Fruit fly (Drosophila melanogaster) whole organism, embryonic: ENCODE measurements around the gene Vps2.

Experiments used
- Adf1 ChIP-seq: fragments of 200-800 bp; sonication (Bioruptor generic); IDR thresholded peaks from 2 replicates; pipeline ENCODE4 v1.3.6; 2022; ENCODE audit warnings: missing biosample characterization, missing genetic modification characterization
- Atf3 ChIP-seq: fragments of 200-800 bp; sonication (Bioruptor generic); optimal IDR thresholded peaks from 3 replicates; lab custom pipeline; 2016; ENCODE audit warnings: missing biosample characterization, missing genetic modification characterization
- CG10274 ChIP-seq: fragments of 200-800 bp; sonication (Bioruptor generic); optimal IDR thresholded peaks from 3 replicates; lab custom pipeline; 2017; ENCODE audit warnings: missing biosample characterization, mild to moderate bottlenecking, missing genetic modification characterization
- CG11093 ChIP-seq: fragments of 200-800 bp; sonication (Bioruptor generic); IDR thresholded peaks from 3 replicates; pipeline ENCODE4 v1.3.6; 2022; ENCODE audit warnings: missing biosample characterization, missing genetic modification characterization
- CG11398 ChIP-seq: fragments of 200-800 bp; sonication (Bioruptor generic); optimal IDR thresholded peaks from 2 replicates; lab custom pipeline; 2016; ENCODE audit warnings: missing biosample characterization, missing genetic modification characterization
- CG12391 ChIP-seq: fragments of 200-800 bp; sonication (Bioruptor generic); optimal IDR thresholded peaks from 3 replicates; lab custom pipeline; 2018; ENCODE audit warnings: missing biosample characterization, mild to moderate bottlenecking, missing genetic modification characterization, moderate library complexity
- CG12744 ChIP-seq: fragments of 200-800 bp; sonication (Bioruptor generic); optimal IDR thresholded peaks from 2 replicates; lab custom pipeline; 2016; ENCODE audit warnings: missing biosample characterization, missing genetic modification characterization
- CG14860 ChIP-seq: fragments of 200-800 bp; sonication (Bioruptor generic); IDR thresholded peaks from 3 replicates; pipeline ENCODE4 v1.3.6; 2022; ENCODE audit warnings: missing biosample characterization, missing genetic modification characterization; ENCODE audit not compliant: partially characterized antibody
- CG1529 ChIP-seq: fragments of 200-800 bp; sonication (Bioruptor generic); optimal IDR thresholded peaks from 3 replicates; lab custom pipeline; 2018; ENCODE audit warnings: missing biosample characterization, missing genetic modification characterization
- CG15479 ChIP-seq: fragments of 200-800 bp; sonication (Bioruptor generic); optimal IDR thresholded peaks from 3 replicates; lab custom pipeline; 2019; ENCODE audit warnings: missing biosample characterization, mild to moderate bottlenecking, missing genetic modification characterization, moderate library complexity
- CG15696 ChIP-seq: fragments of 200-800 bp; sonication (Bioruptor generic); optimal IDR thresholded peaks from 2 replicates; lab custom pipeline; 2019; ENCODE audit warnings: missing biosample characterization, mild to moderate bottlenecking, missing genetic modification characterization, moderate library complexity
- CG16813 ChIP-seq: fragments of 200-800 bp; sonication (Bioruptor generic); IDR thresholded peaks from 3 replicates; pipeline ENCODE4 v1.3.6; 2022; ENCODE audit warnings: missing biosample characterization, missing genetic modification characterization; ENCODE audit not compliant: partially characterized antibody
- CG17186 ChIP-seq: fragments of 200-800 bp; sonication (Bioruptor generic); optimal IDR thresholded peaks from 3 replicates; lab custom pipeline; 2017; ENCODE audit warnings: missing biosample characterization, missing genetic modification reagents, missing genetic modification characterization
- CG31365 ChIP-seq: fragments of 200-800 bp; sonication (Bioruptor generic); optimal IDR thresholded peaks from 2 replicates; lab custom pipeline; 2018; ENCODE audit warnings: missing biosample characterization, mild to moderate bottlenecking, missing genetic modification characterization
- CG32532 ChIP-seq: fragments of 200-800 bp; sonication (Bioruptor generic); IDR thresholded peaks from 2 replicates; pipeline ENCODE4 v1.3.6; 2022; ENCODE audit warnings: missing biosample characterization, missing genetic modification characterization
- CG32767 ChIP-seq: fragments of 200-800 bp; sonication (Bioruptor generic); IDR thresholded peaks from 2 replicates; pipeline ENCODE4 v1.3.6; 2022; ENCODE audit warnings: missing biosample characterization, missing genetic modification characterization
- CG3281 ChIP-seq: fragments of 200-800 bp; sonication (Bioruptor generic); optimal IDR thresholded peaks from 3 replicates; lab custom pipeline; 2017; ENCODE audit warnings: missing biosample characterization, mild to moderate bottlenecking, missing genetic modification characterization
- CG4617 ChIP-seq: fragments of 200-800 bp; sonication (Bioruptor generic); optimal IDR thresholded peaks from 3 replicates; lab custom pipeline; 2016; ENCODE audit warnings: missing biosample characterization, missing genetic modification characterization, borderline replicate concordance
- CG5180 ChIP-seq: fragments of 200-800 bp; sonication (Bioruptor generic); optimal IDR thresholded peaks from 3 replicates; lab custom pipeline; 2017; ENCODE audit warnings: missing biosample characterization, missing genetic modification characterization, mild to moderate bottlenecking, moderate library complexity, missing genetic modification reagents
- CG8478 ChIP-seq: fragments of >200 bp; optimal IDR thresholded peaks from 2 replicates; lab custom pipeline; 2018
- CG9609 ChIP-seq: fragments of 200-800 bp; sonication (Bioruptor generic); optimal IDR thresholded peaks from 3 replicates; lab custom pipeline; 2016; ENCODE audit warnings: missing biosample characterization, missing genetic modification characterization
- CG9932 ChIP-seq: fragments of 200-800 bp; sonication (Bioruptor generic); IDR thresholded peaks from 2 replicates; pipeline ENCODE4 v1.3.6; 2022; ENCODE audit warnings: missing biosample characterization, missing genetic modification characterization
- CkIIα-i1 ChIP-seq: fragments of 200-800 bp; sonication (Bioruptor generic); IDR thresholded peaks from 2 replicates; pipeline ENCODE4 v1.3.6; 2022; ENCODE audit warnings: missing biosample characterization, missing genetic modification characterization
- Gsc ChIP-seq: fragments of 200-800 bp; sonication (Bioruptor generic); IDR thresholded peaks from 2 replicates; pipeline ENCODE4 v1.3.6; 2022; ENCODE audit warnings: missing biosample characterization, missing genetic modification characterization
- Gug ChIP-seq: fragments of 200-800 bp; sonication (Bioruptor generic); IDR thresholded peaks from 4 replicates; pipeline ENCODE4 v1.3.6; 2022; ENCODE audit warnings: missing biosample characterization, missing genetic modification characterization
- HLH3B ChIP-seq: fragments of 200-800 bp; sonication (Bioruptor generic); IDR thresholded peaks from 2 replicates; pipeline ENCODE4 v1.3.6; 2022; ENCODE audit warnings: missing biosample characterization, missing genetic modification characterization
- Hmx ChIP-seq: fragments of 200-800 bp; sonication (Bioruptor generic); optimal IDR thresholded peaks from 2 replicates; lab custom pipeline; 2016; ENCODE audit warnings: missing biosample characterization, missing genetic modification characterization
- Optix ChIP-seq: fragments of 200-800 bp; sonication (Bioruptor generic); IDR thresholded peaks from 3 replicates; pipeline ENCODE4 v1.3.6; 2022; ENCODE audit warnings: missing biosample characterization, missing genetic modification characterization
- Rx ChIP-seq: fragments of 200-800 bp; sonication (Bioruptor generic); IDR thresholded peaks from 2 replicates; pipeline ENCODE4 v1.3.6; 2022; ENCODE audit warnings: missing biosample characterization, missing genetic modification characterization
- Scr ChIP-seq: fragments of 200-800 bp; sonication (Bioruptor generic); IDR thresholded peaks from 2 replicates; pipeline ENCODE4 v1.3.6; 2022; ENCODE audit warnings: missing biosample characterization, missing genetic modification characterization; ENCODE audit not compliant: partially characterized antibody
- Sox100B ChIP-seq: fragments of 200-800 bp; sonication (Bioruptor generic); optimal IDR thresholded peaks from 3 replicates; lab custom pipeline; 2018; ENCODE audit warnings: missing biosample characterization, mild to moderate bottlenecking, missing genetic modification characterization
- Xbp1 ChIP-seq: fragments of 200-800 bp; sonication (Bioruptor generic); optimal IDR thresholded peaks from 3 replicates; lab custom pipeline; 2016; ENCODE audit warnings: missing biosample characterization, mild to moderate bottlenecking, missing genetic modification characterization
- ara ChIP-seq: fragments of 200-800 bp; sonication (Bioruptor generic); IDR thresholded peaks from 2 replicates; pipeline ENCODE4 v1.3.6; 2022; ENCODE audit warnings: missing biosample characterization, missing genetic modification characterization
- bigmax ChIP-seq: fragments of 200-800 bp; sonication (Bioruptor generic); optimal IDR thresholded peaks from 2 replicates; lab custom pipeline; 2018; ENCODE audit warnings: missing biosample characterization, mild to moderate bottlenecking, missing genetic modification characterization
- caup ChIP-seq: fragments of 200-800 bp; sonication (Bioruptor generic); optimal IDR thresholded peaks from 3 replicates; lab custom pipeline; 2017; ENCODE audit warnings: missing biosample characterization, mild to moderate bottlenecking, missing genetic modification characterization, moderate library complexity; ENCODE audit not compliant: severe bottlenecking
- chinmo ChIP-seq: fragments of 200-800 bp; sonication (Bioruptor generic); IDR thresholded peaks from 4 replicates; pipeline ENCODE4 v1.3.6; 2022; ENCODE audit warnings: missing biosample characterization, missing genetic modification characterization; ENCODE audit not compliant: partially characterized antibody
- ci ChIP-seq: fragments of 200-800 bp; sonication (Bioruptor generic); IDR thresholded peaks from 3 replicates; pipeline ENCODE4 v1.3.6; 2022; ENCODE audit warnings: missing biosample characterization, missing genetic modification characterization
- da ChIP-seq: fragments of 200-800 bp; sonication (Bioruptor generic); optimal IDR thresholded peaks from 2 replicates; lab custom pipeline; 2016; ENCODE audit warnings: missing biosample characterization, missing genetic modification characterization
- dati ChIP-seq: fragments of 200-800 bp; sonication (Bioruptor generic); IDR thresholded peaks from 2 replicates; pipeline ENCODE4 v1.3.6; 2022; ENCODE audit warnings: missing biosample characterization, missing genetic modification characterization
- dimm ChIP-seq: fragments of 200-800 bp; sonication (Bioruptor generic); IDR thresholded peaks from 2 replicates; pipeline ENCODE4 v1.3.6; 2022; ENCODE audit warnings: missing biosample characterization, missing genetic modification characterization
- disco-r ChIP-seq: fragments of 200-800 bp; sonication (Bioruptor generic); optimal IDR thresholded peaks from 2 replicates; lab custom pipeline; 2016; ENCODE audit warnings: missing biosample characterization, missing genetic modification characterization
- dm ChIP-seq: fragments of 200-800 bp; sonication (Bioruptor generic); optimal IDR thresholded peaks from 3 replicates; lab custom pipeline; 2016; ENCODE audit warnings: missing biosample characterization, missing genetic modification characterization
- dysf ChIP-seq: fragments of 200-800 bp; sonication (Bioruptor generic); IDR thresholded peaks from 3 replicates; pipeline ENCODE4 v1.3.6; 2022; ENCODE audit warnings: missing biosample characterization, missing genetic modification characterization
- gcm ChIP-seq: fragments of 200-800 bp; sonication (Bioruptor generic); optimal IDR thresholded peaks from 2 replicates; lab custom pipeline; 2019; ENCODE audit warnings: missing biosample characterization, mild to moderate bottlenecking, missing genetic modification characterization, moderate library complexity
- ind ChIP-seq: fragments of 200-800 bp; sonication (Bioruptor generic); optimal IDR thresholded peaks from 3 replicates; lab custom pipeline; 2016; ENCODE audit warnings: missing biosample characterization, missing genetic modification characterization
- inv ChIP-seq: fragments of 200-800 bp; sonication (Bioruptor generic); IDR thresholded peaks from 2 replicates; pipeline ENCODE4 v1.3.6; 2022; ENCODE audit warnings: missing biosample characterization, missing genetic modification characterization; ENCODE audit not compliant: partially characterized antibody
- otp ChIP-seq: fragments of 200-800 bp; sonication (Bioruptor generic); IDR thresholded peaks from 3 replicates; pipeline ENCODE4, ENCODE4 v1.3.6; 2022; ENCODE audit warnings: missing biosample characterization, missing genetic modification characterization
- pros ChIP-seq: fragments of 200-800 bp; sonication (Bioruptor generic); optimal IDR thresholded peaks from 3 replicates; lab custom pipeline; 2019; ENCODE audit warnings: missing biosample characterization, mild to moderate bottlenecking, missing genetic modification characterization, moderate library complexity
- row ChIP-seq: fragments of 200-800 bp; sonication (Bioruptor generic); IDR thresholded peaks from 3 replicates; pipeline ENCODE4 v1.3.6; 2022; ENCODE audit warnings: missing biosample characterization, missing genetic modification characterization
- vfl ChIP-seq: fragments of 200-800 bp; sonication (Bioruptor generic); optimal IDR thresholded peaks from 2 replicates; lab custom pipeline; 2016; ENCODE audit warnings: missing biosample characterization, missing genetic modification characterization
- wdn ChIP-seq: fragments of 200-800 bp; sonication (Bioruptor generic); IDR thresholded peaks from 2 replicates; pipeline ENCODE4 v1.3.6; 2022; ENCODE audit warnings: missing biosample characterization, missing genetic modification characterization
- zfh1 ChIP-seq: fragments of 200-800 bp; sonication (Bioruptor generic); IDR thresholded peaks from 3 replicates; pipeline ENCODE4 v1.3.6; 2022; ENCODE audit warnings: missing biosample characterization, missing genetic modification characterization

The Vps2 gene

DNA sequence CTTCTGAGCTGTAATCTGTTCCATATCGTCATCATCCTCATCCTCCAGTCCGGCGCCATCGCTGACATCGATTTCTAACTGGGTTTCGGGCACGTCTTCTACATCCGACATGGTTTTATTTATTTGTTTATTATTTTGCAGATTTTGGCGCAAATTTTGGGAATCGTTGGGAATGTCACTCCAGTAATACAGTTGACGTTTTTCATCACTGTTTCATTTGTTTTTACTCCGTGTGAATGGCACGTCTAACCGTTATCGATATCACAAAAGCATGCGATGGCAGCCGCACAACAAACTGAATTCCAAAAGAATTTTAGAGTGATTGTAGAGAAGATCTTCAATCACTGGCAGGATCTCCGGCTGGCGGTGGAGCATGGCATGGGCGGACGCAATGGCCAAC lies 3.8 kb downstream of the Vps2 start, which contains the start of the genes Sld5 and CG14543 (continued):
- peak; percentile 36 for TF ChIP-seq caup
- TF ChIP-seq CG11093 (GFP tag; lab: Robert Waterston, UW) = no peak
- no peak for TF ChIP-seq vfl (GFP tag; lab: Kevin White, UChicago)
- TF ChIP-seq gcm = no peak
- no peak for TF ChIP-seq CG9609 (GFP tag; lab: Kevin White, UChicago)
- TF ChIP-seq CG31365 (tag; lab: Kevin White, UChicago) = no peak
- TF ChIP-seq Gsc (GFP tag; lab: Robert Waterston, UW) = no peak
- TF ChIP-seq CG11398 = no peak
- peak; percentile 54; the same call in 2 of the 3 replicates for TF ChIP-seq dysf
- no peak for TF ChIP-seq CG14860 (GFP tag; lab: Robert Waterston, UW)
- TF ChIP-seq CkIIα-i1 (GFP tag; lab: Robert Waterston, UW) = no peak
- TF ChIP-seq CG4617 (GFP tag; lab: Kevin White, UChicago) = peak; percentile 12
- no peak for TF ChIP-seq CG17186 (GFP tag; lab: Kevin White, UChicago)
- no peak for TF ChIP-seq CG1529 (GFP tag; lab: Kevin White, UChicago)
- TF ChIP-seq CG8478 (lab: Kevin White, UChicago) = no peak
- TF ChIP-seq otp (GFP tag; lab: Robert Waterston, UW) = no peak
- no peak for TF ChIP-seq pros (GFP tag; lab: Kevin White, UChicago)
- no peak for TF ChIP-seq CG15696 (tag; lab: Kevin White, UChicago)
- TF ChIP-seq ci = no peak
- TF ChIP-seq Scr = 0 out of 2 replicates have a peak, but pooled peaks have one; percentile 13
- no peak for TF ChIP-seq CG16813 (GFP tag; lab: Robert Waterston, UW)
- 0 out of 3 replicates have a peak, but pooled peaks have one; percentile 15 for TF ChIP-seq zfh1 (GFP tag; lab: Robert Waterston, UW)
- TF ChIP-seq chinmo (GFP tag; lab: Robert Waterston, UW) = no peak
- no peak for TF ChIP-seq wdn
- no peak for TF ChIP-seq disco-r (GFP tag; lab: Kevin White, UChicago)
- no peak for TF ChIP-seq Gug (GFP tag; lab: Robert Waterston, UW)
- TF ChIP-seq Adf1 (GFP tag; lab: Robert Waterston, UW) = no peak
- no peak for TF ChIP-seq da (GFP tag; lab: Kevin White, UChicago)
- TF ChIP-seq CG5180 (GFP tag; lab: Kevin White, UChicago) = no peak
- TF ChIP-seq CG32532 = no peak
- TF ChIP-seq CG12391 (tag; lab: Kevin White, UChicago) = no peak
- TF ChIP-seq dati (GFP tag; lab: Robert Waterston, UW) = no peak
- no peak for TF ChIP-seq Optix (GFP tag; lab: Robert Waterston, UW)
- TF ChIP-seq CG9932 (GFP tag; lab: Robert Waterston, UW) = peak; percentile 37; the same call in 1 of the 2 replicates
- no peak for TF ChIP-seq dimm (GFP tag; lab: Robert Waterston, UW)
- no peak for TF ChIP-seq Hmx
- TF ChIP-seq CG15479 = no peak
- peak; percentile 27 for TF ChIP-seq Xbp1 (GFP tag; lab: Kevin White, UChicago)
- TF ChIP-seq CG10274 (GFP tag; lab: Kevin White, UChicago) = no peak
- TF ChIP-seq CG3281 = no peak
- no peak for TF ChIP-seq ind
- TF ChIP-seq Rx (GFP tag; lab: Robert Waterston, UW) = no peak
- TF ChIP-seq Sox100B = no peak
- no peak for TF ChIP-seq CG12744 (GFP tag; lab: Kevin White, UChicago)
- TF ChIP-seq inv = no peak
- TF ChIP-seq Atf3 = no peak
- peak; percentile 35 for TF ChIP-seq bigmax (GFP tag; lab: Kevin White, UChicago)
- TF ChIP-seq dm (GFP tag; lab: Kevin White, UChicago) = peak; percentile 74
- TF ChIP-seq ara (GFP tag; lab: Robert Waterston, UW) = no peak
- TF ChIP-seq CG32767 (GFP tag; lab: Robert Waterston, UW) = no peak
- no peak for TF ChIP-seq HLH3B (GFP tag; lab: Robert Waterston, UW)
- 0 out of 3 replicates have a peak, but pooled peaks have one; percentile 18 for TF ChIP-seq row
